Worm (Caenorhabditis elegans) whole organism, L3 larva: ENCODE results near the gene fbxb-79.
A peak's percentile ranks its signal among the peaks of the same experiment; 100 is the strongest.
"Not testable (repeated sequence)": the region's sequence is repeated elsewhere in the genome, so short reads cannot be mapped to it uniquely, and the experiment has no call there.

Source experiments
- R02D3.7 ChIP-seq: fragments of 150-350 bp; optimal IDR thresholded peaks from 2 replicates; lab custom pipeline; 2014; ENCODE audit warnings: missing biosample characterization, missing genetic modification characterization
- ZK546.5 ChIP-seq: sonication (generic microtip); optimal IDR thresholded peaks from 2 replicates; lab custom pipeline; 2017; ENCODE audit warnings: missing biosample characterization, missing genetic modification characterization
- ama-1 ChIP-seq: fragments of 150-350 bp; optimal IDR thresholded peaks from 2 replicates; lab custom pipeline; 2018
- ceh-28 ChIP-seq: fragments of 150-350 bp; optimal IDR thresholded peaks from 2 replicates; lab custom pipeline; 2014; ENCODE audit warnings: missing biosample characterization, missing genetic modification reagents, missing genetic modification characterization
- ceh-82 ChIP-seq: fragments of 150-350 bp; optimal IDR thresholded peaks from 2 replicates; lab custom pipeline; 2014; ENCODE audit warnings: missing biosample characterization, missing genetic modification characterization
- egl-27 ChIP-seq: sonication (generic microtip); optimal IDR thresholded peaks from 4 replicates; lab custom pipeline; 2017; ENCODE audit warnings: missing biosample characterization, missing genetic modification reagents, missing genetic modification characterization
- egl-5 ChIP-seq: fragments of 150-350 bp; optimal IDR thresholded peaks from 2 replicates; lab custom pipeline; 2017; ENCODE audit warnings: missing biosample characterization, missing genetic modification reagents, missing genetic modification characterization, inconsistent platforms
- elt-1 ChIP-seq: fragments of 150-350 bp; optimal IDR thresholded peaks from 2 replicates; lab custom pipeline; 2014; ENCODE audit warnings: missing biosample characterization, missing genetic modification characterization
- elt-2 ChIP-seq: sonication (generic microtip); optimal IDR thresholded peaks from 2 replicates; lab custom pipeline; 2016; ENCODE audit warnings: missing genetic modification reagents, mild to moderate bottlenecking, missing genetic modification characterization, missing compliant biosample characterization
- fkh-10 ChIP-seq: sonication (generic microtip); optimal IDR thresholded peaks from 2 replicates; lab custom pipeline; 2017; ENCODE audit warnings: missing biosample characterization, missing genetic modification reagents, missing genetic modification characterization
- hmg-11 ChIP-seq: sonication (generic microtip); optimal IDR thresholded peaks from 2 replicates; lab custom pipeline; 2016; ENCODE audit warnings: missing genetic modification characterization, missing compliant biosample characterization
- jun-1 ChIP-seq: fragments of 150-350 bp; optimal IDR thresholded peaks from 2 replicates; lab custom pipeline; 2014; ENCODE audit warnings: missing biosample characterization, missing genetic modification reagents, missing genetic modification characterization
- lin-15B ChIP-seq: fragments of 150-350 bp; optimal IDR thresholded peaks from 2 replicates; lab custom pipeline; 2014; ENCODE audit warnings: missing biosample characterization, missing genetic modification characterization
- lin-39 ChIP-seq: fragments of 150-350 bp; optimal IDR thresholded peaks from 2 replicates; lab custom pipeline; 2018; ENCODE audit warnings: missing biosample characterization, missing genetic modification reagents, missing genetic modification characterization
- lsy-12 ChIP-seq: sonication (generic microtip); optimal IDR thresholded peaks from 2 replicates; lab custom pipeline; 2016; ENCODE audit warnings: mild to moderate bottlenecking, missing genetic modification characterization, missing compliant biosample characterization
- nfya-1 ChIP-seq: sonication (generic microtip); optimal IDR thresholded peaks from 2 replicates; lab custom pipeline; 2017; ENCODE audit warnings: missing genetic modification characterization, mild to moderate bottlenecking, missing compliant biosample characterization, antibody characterized with exemption, moderate library complexity; ENCODE audit not compliant: insufficient read depth
- nhr-11 ChIP-seq: fragments of 150-350 bp; optimal IDR thresholded peaks from 2 replicates; lab custom pipeline; 2014; ENCODE audit warnings: missing biosample characterization, missing genetic modification characterization
- nhr-23 ChIP-seq: fragments of 150-350 bp; optimal IDR thresholded peaks from 2 replicates; lab custom pipeline; 2014; ENCODE audit warnings: missing biosample characterization, missing genetic modification reagents, missing genetic modification characterization
- nhr-25 ChIP-seq: sonication (generic microtip); optimal IDR thresholded peaks from 2 replicates; lab custom pipeline; 2017; ENCODE audit warnings: missing biosample characterization, missing genetic modification characterization
- nhr-28 ChIP-seq: fragments of 150-350 bp; optimal IDR thresholded peaks from 2 replicates; lab custom pipeline; 2014; ENCODE audit warnings: missing biosample characterization, missing genetic modification characterization
- nhr-43 ChIP-seq: sonication (generic microtip); optimal IDR thresholded peaks from 2 replicates; lab custom pipeline; 2016; ENCODE audit warnings: mild to moderate bottlenecking, missing genetic modification characterization, missing compliant biosample characterization; ENCODE audit not compliant: poor library complexity, severe bottlenecking
- nhr-76 ChIP-seq: fragments of 150-350 bp; sonication (generic microtip); optimal IDR thresholded peaks from 5 replicates; lab custom pipeline; 2014; ENCODE audit warnings: missing biosample characterization, missing genetic modification characterization
- pha-4 ChIP-seq: fragments of 150-350 bp; optimal IDR thresholded peaks from 2 replicates; lab custom pipeline; 2014; ENCODE audit warnings: missing biosample characterization, missing genetic modification reagents, missing genetic modification characterization
- pqm-1 ChIP-seq: fragments of 150-350 bp; optimal IDR thresholded peaks from 2 replicates; lab custom pipeline; 2017; ENCODE audit warnings: missing biosample characterization, missing genetic modification characterization, inconsistent platforms
- sea-2 ChIP-seq: fragments of 150-350 bp; sonication (generic microtip); optimal IDR thresholded peaks from 4 replicates; lab custom pipeline; 2014; ENCODE audit warnings: missing biosample characterization, missing genetic modification reagents, missing genetic modification characterization
- skn-1 ChIP-seq: fragments of 150-350 bp; optimal IDR thresholded peaks from 2 replicates; lab custom pipeline; 2014; ENCODE audit warnings: missing biosample characterization, missing genetic modification characterization
- snpc-4 ChIP-seq: fragments of 150-350 bp; optimal IDR thresholded peaks from 2 replicates; lab custom pipeline; 2014; ENCODE audit warnings: missing biosample characterization, missing genetic modification characterization
- tbx-2 ChIP-seq: sonication (generic microtip); optimal IDR thresholded peaks from 2 replicates; lab custom pipeline; 2016; ENCODE audit warnings: mild to moderate bottlenecking, missing genetic modification characterization, missing compliant biosample characterization
- unc-39 ChIP-seq: sonication (generic microtip); optimal IDR thresholded peaks from 4 replicates; lab custom pipeline; 2017; ENCODE audit warnings: missing biosample characterization, missing genetic modification characterization
- zag-1 ChIP-seq: fragments of 150-350 bp; optimal IDR thresholded peaks from 2 replicates; lab custom pipeline; 2014; ENCODE audit warnings: missing biosample characterization, missing genetic modification characterization
- ztf-4 ChIP-seq: fragments of 150-350 bp; optimal IDR thresholded peaks from 2 replicates; lab custom pipeline; 2014; ENCODE audit warnings: missing biosample characterization, missing genetic modification characterization

Gene fbxb-79

ce11 chrIV:11198983-11199382 is 9.7 kb upstream of the fbxb-79 start, which contains the start of gene R07H5.16:
Gene R07H5.16, plus strand, starts transcription at chrIV:11199330.
- not testable (repeated sequence) for TF ChIP-seq ceh-82 (tag; lab: Kevin White, UChicago); nhr-43 (tag; lab: Kevin White, UChicago); nhr-76

ce11 chrIV:11186729-11187128 is 2.6 kb downstream of the fbxb-79 start, which contains the start of gene sdz-27:
Gene sdz-27, plus strand, starts transcription at chrIV:11187029.
- TF ChIP-seq unc-39 (tag; lab: Kevin White, UChicago): no peak

ce11 chrIV:11183991-11184390 is 5.3 kb downstream of the fbxb-79 start, which contains the start of gene nuaf-3:
Gene nuaf-3, plus strand, starts transcription at chrIV:11184291.
- peak; percentile 34 for TF ChIP-seq elt-2 (tag; lab: Kevin White, UChicago)
- TF ChIP-seq nhr-28: no peak

- no peak for TF ChIP-seq nhr-43 (tag; lab: Kevin White, UChicago)
- TF ChIP-seq pha-4 (tag; lab: Kevin White, UChicago): peak; percentile 8
- TF ChIP-seq elt-2 (tag; lab: Kevin White, UChicago): peak; percentile 0
- TF ChIP-seq lin-15B (tag; lab: Kevin White, UChicago): no peak
- no peak for TF ChIP-seq elt-1 (tag; lab: Kevin White, UChicago)
- no peak for TF ChIP-seq ama-1 (lab: Kevin White, UChicago)
These were observed 6.3 kb downstream of the fbxb-79 start, which contains the start of gene prx-14 for ce11 chrIV:11183013-11183412. Gene prx-14, plus strand, starts transcription at chrIV:11183132.

ce11 chrIV:11180077-11180476 is 9.2 kb downstream of the fbxb-79 start:
- TF ChIP-seq pha-4 (tag; lab: Kevin White, UChicago) (peak; percentile 6), hmg-11 (no peak), elt-2 (tag; lab: Kevin White, UChicago) (peak; percentile 11), zag-1 (no peak), sea-2 (no peak), pqm-1 (peak; percentile 32), ztf-4 (no peak), nhr-25 (tag; lab: Kevin White, UChicago) (no peak)

ce11 chrIV:11179123-11179740 is 10.1 kb downstream of the fbxb-79 start, which contains the start of gene cpt-2:
Gene cpt-2, plus strand, starts transcription at chrIV:11179645.
- peak; percentile 74 for TF ChIP-seq R02D3.7
- TF ChIP-seq hmg-11: peak; percentile 29
- peak; percentile 70 for TF ChIP-seq ceh-28 (tag; lab: Kevin White, UChicago)
- TF ChIP-seq tbx-2: peak; percentile 83
- peak; percentile 19 for TF ChIP-seq egl-27 (tag; lab: Kevin White, UChicago)
- peak; percentile 82 for TF ChIP-seq jun-1
- peak; percentile 64 for TF ChIP-seq nhr-11
- peak; percentile 39 for TF ChIP-seq ZK546.5 (tag; lab: Kevin White, UChicago)
- TF ChIP-seq skn-1 (tag; lab: Kevin White, UChicago): peak; percentile 46
- peak; percentile 39 for TF ChIP-seq fkh-10
- peak; percentile 82 for TF ChIP-seq pqm-1
- peak; percentile 75 for TF ChIP-seq snpc-4
- peak; percentile 84 for TF ChIP-seq nhr-23 (tag; lab: Kevin White, UChicago)
- TF ChIP-seq lsy-12 (tag; lab: Kevin White, UChicago): peak; percentile 81
- peak; percentile 68 for TF ChIP-seq pha-4 (tag; lab: Kevin White, UChicago)
- peak; percentile 87 for TF ChIP-seq nhr-43 (tag; lab: Kevin White, UChicago)
- TF ChIP-seq nhr-25 (tag; lab: Kevin White, UChicago): peak; percentile 67
- TF ChIP-seq lin-15B (tag; lab: Kevin White, UChicago): peak; percentile 90
- TF ChIP-seq elt-2 (tag; lab: Kevin White, UChicago): peak; percentile 84
- peak; percentile 38 for TF ChIP-seq lin-39 (tag; lab: Kevin White, UChicago)
- peak; percentile 16 for TF ChIP-seq ceh-82 (tag; lab: Kevin White, UChicago)
- peak; percentile 93 for TF ChIP-seq egl-5
- peak; percentile 88 for TF ChIP-seq nfya-1
